Fruit fly (Drosophila melanogaster): Measurements from ENCODE around the gene CG5177.
A peak's percentile ranks its signal among the peaks of the same experiment; 100 is the strongest.

DNA sequence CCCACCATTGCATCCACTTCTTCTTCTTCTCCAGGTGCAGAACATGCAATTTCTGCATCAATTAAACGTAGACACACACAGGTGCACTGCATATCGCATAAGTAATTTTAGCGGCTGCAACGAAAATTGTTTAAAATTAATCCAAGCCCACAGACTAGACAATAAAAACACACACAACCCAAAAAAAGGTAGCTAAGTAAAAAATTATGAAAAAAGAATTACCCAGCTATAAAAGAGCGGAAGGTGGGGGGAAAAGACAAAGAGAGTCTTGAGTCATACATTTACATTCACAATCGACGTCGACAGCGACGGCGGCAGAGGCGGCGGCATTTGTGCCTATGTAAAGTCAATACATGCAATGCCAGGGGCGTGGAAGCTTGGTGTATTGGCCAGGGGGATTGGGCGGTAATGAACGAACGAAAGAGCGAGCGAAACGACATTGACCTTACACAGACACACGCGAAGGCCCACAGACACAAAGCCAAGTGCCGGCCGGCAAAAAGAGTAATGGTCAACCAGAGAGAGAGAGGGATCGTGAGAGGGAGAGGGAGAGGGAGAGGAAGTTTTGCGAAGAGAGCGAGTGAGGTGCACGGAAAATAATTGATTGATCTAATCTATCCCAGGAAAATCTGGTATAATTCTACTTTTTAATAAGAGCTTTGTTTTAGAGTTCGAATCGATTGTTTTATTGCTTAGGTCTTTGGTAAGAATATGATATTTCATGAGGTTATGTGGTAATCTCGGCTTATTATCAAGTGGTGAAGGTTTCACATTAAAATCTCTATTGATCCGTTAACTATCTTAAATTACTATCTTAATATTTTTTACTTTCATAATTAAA, 13.3 kb downstream of the CG5177 start:
- TF ChIP-seq h (GFP tag; optimal IDR thresholded peaks at IDR 0.05) (peak; percentile 73), woc (GFP tag; optimal IDR thresholded peaks at IDR 0.05) (peak; percentile 49), dsf (GFP tag; optimal IDR thresholded peaks at IDR 0.05; ENCODE audit: borderline replicate concordance) (no peak), br (GFP tag; optimal IDR thresholded peaks at IDR 0.05) (peak; percentile 44), psq (GFP tag; optimal IDR thresholded peaks at IDR 0.05) (peak; percentile 72), rgr (GFP tag; optimal IDR thresholded peaks at IDR 0.05) (peak; percentile 74), OdsH (GFP tag; optimal IDR thresholded peaks at IDR 0.05) (peak; percentile 83), Myc (optimal IDR thresholded peaks at IDR 0.05) (no peak), foxo (GFP tag; optimal IDR thresholded peaks at IDR 0.05) (peak in 1 of 2 experiments; percentile 82), Vsx2 (GFP tag; optimal IDR thresholded peaks at IDR 0.05; ENCODE audit: partially characterized antibody) (no peak)
